Worm (Caenorhabditis elegans) whole organism, L4 larva: ENCODE data around the gene C07A12.18.
A peak's percentile ranks its signal among the peaks of the same experiment; 100 is the strongest.

Experiments used
- F10B5.3 ChIP-seq: sonication (generic microtip); optimal IDR thresholded peaks from 2 replicates; lab custom pipeline; 2016; ENCODE audit warnings: mild to moderate bottlenecking, missing genetic modification characterization, missing compliant biosample characterization
- F26F4.8 ChIP-seq: fragments of 200-800 bp; sonication (Bioruptor generic); conservative IDR thresholded peaks from 2 replicates; pipeline ENCODE4 v1.3.6; 2022; ENCODE audit warnings: missing genetic modification characterization, missing compliant biosample characterization
- Y5F2A.4 ChIP-seq: fragments of 200-800 bp; sonication (Bioruptor generic); optimal IDR thresholded peaks from 2 replicates; lab custom pipeline; 2018; ENCODE audit warnings: mild to moderate bottlenecking, missing genetic modification characterization, missing compliant biosample characterization
- Y75B8A.6 ChIP-seq: fragments of 200-800 bp; sonication (Bioruptor generic); IDR thresholded peaks from 2 replicates; pipeline ENCODE4 v1.3.6; 2022; ENCODE audit warnings: missing genetic modification reagents, missing genetic modification characterization, missing compliant biosample characterization
- ZK337.2 ChIP-seq: fragments of 200-800 bp; sonication (Bioruptor generic); IDR thresholded peaks from 2 replicates; pipeline ENCODE4 v1.3.6; 2022; ENCODE audit warnings: missing genetic modification reagents, missing genetic modification characterization, missing compliant biosample characterization
- aha-1 ChIP-seq: fragments of 150-350 bp; peaks from one replicate; lab custom pipeline; 2014; ENCODE audit warnings: missing biosample characterization, missing genetic modification characterization
- ama-1 ChIP-seq: fragments of 150-350 bp; optimal IDR thresholded peaks from 2 replicates; lab custom pipeline; 2014; ENCODE audit warnings: inconsistent platforms, mixed read lengths
- attf-4 ChIP-seq: sonication (generic microtip); optimal IDR thresholded peaks from 3 replicates; lab custom pipeline; 2017; ENCODE audit warnings: missing biosample characterization, missing genetic modification characterization
- ceh-20 ChIP-seq: fragments of 200-800 bp; sonication (Bioruptor generic); IDR thresholded peaks from 2 replicates; pipeline ENCODE4 v1.3.6; 2022; ENCODE audit warnings: missing genetic modification reagents, missing genetic modification characterization, missing compliant biosample characterization
- ceh-32 ChIP-seq: sonication (generic microtip); optimal IDR thresholded peaks from 2 replicates; lab custom pipeline; 2016; ENCODE audit warnings: mild to moderate bottlenecking, missing genetic modification characterization, missing compliant biosample characterization; ENCODE audit not compliant: poor library complexity
- ces-1 ChIP-seq: fragments of 150-350 bp; sonication (generic microtip); optimal IDR thresholded peaks from 4 replicates; lab custom pipeline; 2014; ENCODE audit warnings: missing biosample characterization, missing genetic modification reagents, missing genetic modification characterization
- daf-16 ChIP-seq, 3 experiments: sonication (generic microtip); optimal IDR thresholded peaks; 2 replicates each; lab custom pipeline; 2016 to 2017; ENCODE audit warnings: missing genetic modification characterization in 3 of 3, missing genetic modification reagents in 3 of 3, mild to moderate bottlenecking in 2 of 3, missing compliant biosample characterization in 2 of 3, missing biosample characterization in 1 of 3, moderate library complexity in 1 of 3
- dmd-9 ChIP-seq: fragments of 200-800 bp; sonication (Bioruptor generic); IDR thresholded peaks from 2 replicates; pipeline ENCODE4 v1.3.6; 2022; ENCODE audit warnings: missing genetic modification reagents, missing genetic modification characterization, missing compliant biosample characterization
- fkh-10 ChIP-seq: fragments of 150-350 bp; optimal IDR thresholded peaks from 2 replicates; lab custom pipeline; 2014; ENCODE audit warnings: missing biosample characterization, missing genetic modification reagents, missing genetic modification characterization
- hlh-30 ChIP-seq: sonication (generic microtip); optimal IDR thresholded peaks from 2 replicates; lab custom pipeline; 2017; ENCODE audit warnings: antibody characterized with exemption, mild to moderate bottlenecking, missing genetic modification characterization, missing compliant biosample characterization; ENCODE audit not compliant: insufficient read depth
- jun-1 ChIP-seq: fragments of 150-350 bp; optimal IDR thresholded peaks from 2 replicates; lab custom pipeline; 2014; ENCODE audit warnings: missing biosample characterization, missing genetic modification reagents, missing genetic modification characterization
- lin-13 ChIP-seq: fragments of 150-350 bp; optimal IDR thresholded peaks from 2 replicates; lab custom pipeline; 2014; ENCODE audit warnings: missing biosample characterization, missing genetic modification reagents, missing genetic modification characterization
- lir-3 ChIP-seq: sonication (generic microtip); optimal IDR thresholded peaks from 2 replicates; lab custom pipeline; 2016; ENCODE audit warnings: mild to moderate bottlenecking, missing genetic modification characterization, missing compliant biosample characterization
- mdl-1 ChIP-seq, 2 experiments: fragments of 150-350 bp in 1 of 2; sonication (generic microtip) in 1 of 2; optimal IDR thresholded peaks; 2 replicates each; lab custom pipeline; 2014 to 2017; ENCODE audit warnings: missing biosample characterization in 2 of 2, missing genetic modification characterization in 2 of 2
- mep-1 ChIP-seq: fragments of 150-350 bp; sonication (generic microtip); optimal IDR thresholded peaks from 3 replicates; lab custom pipeline; 2014; ENCODE audit warnings: missing biosample characterization, missing genetic modification characterization
- nhr-102 ChIP-seq: sonication (generic microtip); optimal IDR thresholded peaks from 2 replicates; lab custom pipeline; 2016; ENCODE audit warnings: mild to moderate bottlenecking, missing genetic modification characterization, moderate library complexity, missing compliant biosample characterization
- nhr-25 ChIP-seq: sonication (generic microtip); optimal IDR thresholded peaks from 2 replicates; lab custom pipeline; 2017; ENCODE audit warnings: missing genetic modification characterization, mild to moderate bottlenecking, missing compliant biosample characterization, antibody characterized with exemption, moderate library complexity, borderline replicate concordance; ENCODE audit not compliant: insufficient read depth
- nhr-41 ChIP-seq: fragments of 200-800 bp; sonication (Bioruptor generic); IDR thresholded peaks from 2 replicates; pipeline ENCODE4 v1.3.6; 2022; ENCODE audit warnings: missing genetic modification reagents, missing genetic modification characterization, missing compliant biosample characterization
- nhr-48 ChIP-seq: sonication (generic microtip); optimal IDR thresholded peaks from 2 replicates; lab custom pipeline; 2016; ENCODE audit warnings: mild to moderate bottlenecking, missing genetic modification characterization, missing compliant biosample characterization
- nhr-76 ChIP-seq: fragments of 150-350 bp; optimal IDR thresholded peaks from 2 replicates; lab custom pipeline; 2014; ENCODE audit warnings: missing biosample characterization, missing genetic modification characterization
- pha-4 ChIP-seq, 2 experiments: fragments of 150-350 bp in 1 of 2; fragments of 200-800 bp in 1 of 2; sonication (Bioruptor generic) in 1 of 2; IDR thresholded peaks in 1 of 2; optimal IDR thresholded peaks in 1 of 2; 2 replicates each; pipeline versions ENCODE4 v1.3.6 to Lab custom; 2014 to 2022; ENCODE audit warnings: missing genetic modification characterization in 2 of 2, missing genetic modification reagents in 2 of 2, missing biosample characterization in 1 of 2, missing compliant biosample characterization in 1 of 2
- spr-1 ChIP-seq: sonication (generic microtip); optimal IDR thresholded peaks from 2 replicates; lab custom pipeline; 2016; ENCODE audit warnings: mild to moderate bottlenecking, missing genetic modification characterization, missing compliant biosample characterization
- unc-130 ChIP-seq: sonication (generic microtip); optimal IDR thresholded peaks from 2 replicates; lab custom pipeline; 2016; ENCODE audit warnings: missing genetic modification reagents, missing genetic modification characterization, missing compliant biosample characterization
- unc-62 ChIP-seq, 3 experiments: fragments of 150-350 bp in 1 of 3; sonication (generic microtip); optimal IDR thresholded peaks in 2 of 3; peaks in 1 of 3; 1 replicate in 1 of 3; 2 replicates in 2 of 3; lab custom pipeline; 2014 to 2017; ENCODE audit warnings: missing biosample characterization in 3 of 3, missing genetic modification characterization in 3 of 3, missing genetic modification reagents in 3 of 3, missing genotype in 1 of 3
- vab-7 ChIP-seq: fragments of 200-800 bp; sonication (Bioruptor generic); IDR thresholded peaks from 2 replicates; pipeline ENCODE4 v1.3.6; 2022; ENCODE audit warnings: missing genetic modification reagents, missing genetic modification characterization, missing compliant biosample characterization
- zip-2 ChIP-seq: fragments of 150-350 bp; optimal IDR thresholded peaks from 2 replicates; lab custom pipeline; 2014; ENCODE audit warnings: missing biosample characterization, missing genetic modification characterization

Gene C07A12.18

ce11 chrX:4586617-4587016 is 36.9 kb upstream of the C07A12.18 start, which contains the start of gene C05E11.2:
Gene C05E11.2, plus strand, starts transcription at chrX:4586917.
- TF ChIP-seq pha-4 (GFP tag; IDR thresholded peaks at IDR 0.05; lab: Robert Waterston, UW): no peak
- no peak for TF ChIP-seq pha-4 (tag; optimal IDR thresholded peaks at IDR 0.05; lab: Kevin White, UChicago)
- no peak for TF ChIP-seq nhr-76
- no peak for TF ChIP-seq Y5F2A.4 (GFP tag; lab: Kevin White, UChicago)
- TF ChIP-seq unc-130 (GFP tag; lab: Kevin White, UChicago): no peak

- TF ChIP-seq lir-3 (tag; lab: Kevin White, UChicago) (no peak), aha-1 (peak; percentile 48), F10B5.3 (tag; lab: Kevin White, UChicago) (no peak)
- TF ChIP-seq, all 104 proteins: peak for 1
These were observed 35.9 kb upstream of the C07A12.18 start, which contains the start of gene C05E11.7 for ce11 chrX:4585579-4585978. Gene C05E11.7, minus strand, starts transcription at chrX:4585679.

DNA sequence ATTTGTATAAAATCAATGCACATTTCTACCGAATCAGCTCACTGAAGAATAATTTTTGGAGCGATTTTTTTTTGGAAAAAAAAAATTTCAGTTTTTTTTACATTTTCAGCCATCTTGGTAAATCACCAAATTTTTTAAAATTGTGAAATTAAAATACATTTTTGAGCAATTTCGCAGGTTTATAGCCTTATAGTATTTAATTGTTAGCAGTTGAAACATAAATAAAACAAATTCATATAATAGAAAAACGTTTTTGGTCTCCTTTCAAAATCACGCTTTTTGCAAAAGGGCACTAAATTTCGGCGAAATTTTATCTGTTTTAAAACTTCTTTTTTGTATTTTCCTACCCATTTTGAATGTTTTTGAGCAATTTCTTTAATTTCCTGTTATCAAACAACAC is 28.9 kb upstream of the C07A12.18 start:
- TF ChIP-seq jun-1 (tag; lab: Kevin White, UChicago): no peak
- peak in 1 of 2 experiments; percentile 94 for TF ChIP-seq unc-62 (GFP tag; optimal IDR thresholded peaks at IDR 0.05 in 1 of 2; lab: Kevin White, UChicago)
- no peak for TF ChIP-seq unc-62 (tag; optimal IDR thresholded peaks at IDR 0.05; lab: Kevin White, UChicago)
- no peak for TF ChIP-seq daf-16 (GFP tag; optimal IDR thresholded peaks at IDR 0.05; lab: Kevin White, UChicago)
- no peak for TF ChIP-seq daf-16 (tag; optimal IDR thresholded peaks at IDR 0.05; lab: Kevin White, UChicago)
- TF ChIP-seq, all 104 proteins: peak for 1

ce11 chrX:4577941-4578340 is 28.2 kb upstream of the C07A12.18 start, which contains the start of gene C05E11.3:
Gene C05E11.3, plus strand, starts transcription at chrX:4578241.
- TF ChIP-seq nhr-48 (tag; lab: Kevin White, UChicago) (no peak), zip-2 (tag; lab: Kevin White, UChicago) (no peak), lin-13 (no peak), ama-1 (no peak), nhr-102 (tag; lab: Kevin White, UChicago) (no peak), mep-1 (tag; lab: Kevin White, UChicago) (no peak), attf-4 (no peak), ceh-32 (tag; lab: Kevin White, UChicago) (no peak)
- TF ChIP-seq, all 104 proteins: peak for 0

DNA sequence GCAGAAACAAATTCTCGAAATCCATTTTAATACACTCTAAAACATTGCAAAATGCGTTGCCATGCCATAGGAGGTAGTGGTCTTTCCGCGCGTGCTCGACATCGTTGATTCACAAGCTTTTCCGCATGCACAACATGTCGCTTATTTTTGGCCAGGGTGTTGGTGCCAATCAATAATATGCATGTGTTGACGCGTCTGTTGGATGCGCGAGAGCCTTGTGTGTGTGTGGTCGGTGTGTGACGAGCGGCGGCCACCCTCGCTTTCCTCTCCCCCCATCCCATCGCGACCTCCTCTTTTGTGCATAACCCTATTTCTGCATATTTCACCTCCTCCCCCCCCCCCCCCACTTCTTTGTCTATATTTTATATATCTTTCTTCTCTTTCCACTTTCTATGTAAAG is 26.6 kb upstream of the C07A12.18 start:
- TF ChIP-seq F26F4.8 (no peak), dmd-9 (GFP tag; lab: Robert Waterston, UW) (no peak), nhr-41 (no peak), ZK337.2 (GFP tag; lab: Robert Waterston, UW) (peak; percentile 34; the same call in 1 of the 2 replicates), hlh-30 (tag; lab: Kevin White, UChicago) (peak; percentile 46), Y75B8A.6 (GFP tag; lab: Robert Waterston, UW) (no peak), fkh-10 (GFP tag; lab: Kevin White, UChicago) (no peak), ceh-20 (GFP tag; lab: Robert Waterston, UW) (no peak), mdl-1 (tag; optimal IDR thresholded peaks at IDR 0.05; lab: Kevin White, UChicago) (peak in 1 of 2 experiments; percentile 12)
- TF ChIP-seq, all 104 proteins: peak for 3

- TF ChIP-seq spr-1: no peak
- no peak for TF ChIP-seq vab-7 (GFP tag; lab: Robert Waterston, UW)
- TF ChIP-seq fkh-10 (GFP tag; lab: Kevin White, UChicago): peak; percentile 52
- TF ChIP-seq ces-1 (GFP tag; lab: Kevin White, UChicago): peak; percentile 42
- no peak for TF ChIP-seq nhr-25 (tag; lab: Kevin White, UChicago)
- TF ChIP-seq, all 104 proteins: peak for 2
These were observed 25.2 kb upstream of the C07A12.18 start for ce11 chrX:4574873-4575272.
